Fruit fly (Drosophila melanogaster) whole organism, embryonic: ENCODE data around the gene CG12301.

Experiments used
- Asciz ChIP-seq: fragments of 200-800 bp; sonication (Bioruptor generic); optimal IDR thresholded peaks from 2 replicates; lab custom pipeline; 2017; ENCODE audit warnings: missing biosample characterization, mild to moderate bottlenecking, missing genetic modification characterization, missing genetic modification reagents
- Awh ChIP-seq: fragments of 200-800 bp; sonication (Bioruptor generic); IDR thresholded peaks from 2 replicates; pipeline ENCODE4, ENCODE4 v1.3.6; 2022; ENCODE audit warnings: missing biosample characterization, missing genetic modification characterization
- CG10147 ChIP-seq: fragments of 200-800 bp; sonication (Bioruptor generic); optimal IDR thresholded peaks from 2 replicates; lab custom pipeline; 2019; ENCODE audit warnings: missing biosample characterization, mild to moderate bottlenecking, missing genetic modification characterization, moderate library complexity
- CG10543 ChIP-seq: fragments of 200-800 bp; sonication (Bioruptor generic); optimal IDR thresholded peaks from 3 replicates; lab custom pipeline; 2017; ENCODE audit warnings: missing biosample characterization, mild to moderate bottlenecking, missing genetic modification characterization, moderate library complexity
- CG12299 ChIP-seq: fragments of 200-800 bp; sonication (Bioruptor generic); optimal IDR thresholded peaks from 2 replicates; lab custom pipeline; 2018; ENCODE audit warnings: missing biosample characterization, mild to moderate bottlenecking, missing genetic modification characterization
- CG13296 ChIP-seq: fragments of 200-800 bp; sonication (Bioruptor generic); optimal IDR thresholded peaks from 3 replicates; lab custom pipeline; 2018; ENCODE audit warnings: missing biosample characterization, mild to moderate bottlenecking, missing genetic modification characterization
- CG13424 ChIP-seq: fragments of 200-800 bp; sonication (Bioruptor generic); optimal IDR thresholded peaks from 2 replicates; lab custom pipeline; 2019; ENCODE audit warnings: missing biosample characterization, mild to moderate bottlenecking, missing genetic modification characterization, moderate library complexity
- CG13894 ChIP-seq: fragments of 200-800 bp; sonication (Bioruptor generic); optimal IDR thresholded peaks from 3 replicates; lab custom pipeline; 2018; ENCODE audit warnings: missing biosample characterization, mild to moderate bottlenecking, missing genetic modification characterization, moderate library complexity
- CG15269 ChIP-seq: fragments of 200-800 bp; sonication (Bioruptor generic); optimal IDR thresholded peaks from 2 replicates; lab custom pipeline; 2018; ENCODE audit warnings: missing biosample characterization, mild to moderate bottlenecking, missing genetic modification characterization, moderate library complexity
- CG15479 ChIP-seq: fragments of 200-800 bp; sonication (Bioruptor generic); optimal IDR thresholded peaks from 3 replicates; lab custom pipeline; 2019; ENCODE audit warnings: missing biosample characterization, mild to moderate bottlenecking, missing genetic modification characterization, moderate library complexity
- CG18599 ChIP-seq: fragments of 200-800 bp; sonication (Bioruptor generic); optimal IDR thresholded peaks from 3 replicates; lab custom pipeline; 2017; ENCODE audit warnings: missing biosample characterization, missing genetic modification characterization, mild to moderate bottlenecking, moderate library complexity, missing genetic modification reagents
- CG31365 ChIP-seq: fragments of 200-800 bp; sonication (Bioruptor generic); optimal IDR thresholded peaks from 2 replicates; lab custom pipeline; 2018; ENCODE audit warnings: missing biosample characterization, mild to moderate bottlenecking, missing genetic modification characterization
- CG34376 ChIP-seq: fragments of 200-800 bp; sonication (Bioruptor generic); optimal IDR thresholded peaks from 2 replicates; lab custom pipeline; 2018; ENCODE audit warnings: missing biosample characterization, mild to moderate bottlenecking, missing genetic modification characterization
- CG4328 ChIP-seq: fragments of 200-800 bp; sonication (Bioruptor generic); optimal IDR thresholded peaks from 3 replicates; lab custom pipeline; 2017; ENCODE audit warnings: missing biosample characterization, missing genetic modification reagents, missing genetic modification characterization
- CG4424 ChIP-seq: fragments of 200-800 bp; sonication (Bioruptor generic); optimal IDR thresholded peaks from 3 replicates; lab custom pipeline; 2016; ENCODE audit warnings: missing biosample characterization, missing genetic modification characterization
- CG6175 ChIP-seq: fragments of 200-800 bp; sonication (Bioruptor generic); IDR thresholded peaks from 3 replicates; pipeline ENCODE4 v1.3.6; 2022; ENCODE audit warnings: missing biosample characterization, missing genetic modification characterization
- CG6791 ChIP-seq: fragments of 200-800 bp; sonication (Bioruptor generic); IDR thresholded peaks from 3 replicates; pipeline ENCODE4 v1.3.6; 2022; ENCODE audit warnings: missing biosample characterization, missing genetic modification characterization; ENCODE audit not compliant: partially characterized antibody
- CTCF ChIP-seq: fragments of 200-800 bp; sonication (Bioruptor generic); optimal IDR thresholded peaks from 2 replicates; lab custom pipeline; 2017; ENCODE audit warnings: missing biosample characterization, mild to moderate bottlenecking, missing genetic modification characterization, moderate library complexity
- Deaf1 ChIP-seq: fragments of 200-800 bp; optimal IDR thresholded peaks from 3 replicates; lab custom pipeline; 2019; ENCODE audit warnings: missing biosample characterization, mild to moderate bottlenecking, missing genetic modification characterization, moderate library complexity
- Dll ChIP-seq: fragments of 200-800 bp; sonication (Bioruptor generic); IDR thresholded peaks from 4 replicates; pipeline ENCODE4 v1.3.6; 2022; ENCODE audit warnings: missing biosample characterization, missing genetic modification characterization; ENCODE audit not compliant: partially characterized antibody
- Fer1 ChIP-seq: fragments of 200-800 bp; sonication (Bioruptor generic); optimal IDR thresholded peaks from 2 replicates; lab custom pipeline; 2017; ENCODE audit warnings: missing biosample characterization, mild to moderate bottlenecking, missing genetic modification characterization
- HHEX ChIP-seq: fragments of 200-800 bp; sonication (Bioruptor generic); optimal IDR thresholded peaks from 3 replicates; lab custom pipeline; 2017; ENCODE audit warnings: missing biosample characterization, mild to moderate bottlenecking, missing genetic modification characterization, missing genetic modification reagents
- HmgZ ChIP-seq: fragments of 200-800 bp; sonication (Bioruptor generic); optimal IDR thresholded peaks from 2 replicates; lab custom pipeline; 2018; ENCODE audit warnings: missing biosample characterization, mild to moderate bottlenecking, missing genetic modification characterization
- Med ChIP-seq: fragments of 200-800 bp; sonication (Bioruptor generic); peaks from one replicate; lab custom pipeline; 2016; ENCODE audit warnings: missing biosample characterization, missing genetic modification characterization, mild to moderate bottlenecking, inconsistent platforms, moderate library complexity
- Meics ChIP-seq: fragments of 200-800 bp; sonication (Bioruptor generic); optimal IDR thresholded peaks from 2 replicates; lab custom pipeline; 2017; ENCODE audit warnings: missing biosample characterization, mild to moderate bottlenecking, missing genetic modification characterization
- PHDP ChIP-seq: fragments of 200-800 bp; sonication (Bioruptor generic); optimal IDR thresholded peaks from 3 replicates; lab custom pipeline; 2018; ENCODE audit warnings: missing biosample characterization, mild to moderate bottlenecking, missing genetic modification characterization, moderate library complexity
- Pdp1 ChIP-seq, 2 experiments: fragments of 200-800 bp; sonication (Bioruptor generic); optimal IDR thresholded peaks; 3 replicates each; lab custom pipeline; 2016; ENCODE audit warnings: missing biosample characterization in 2 of 2, missing genetic modification characterization in 2 of 2, mild to moderate bottlenecking in 1 of 2, moderate library complexity in 1 of 2
- Sry-δ ChIP-seq: fragments of 200-800 bp; sonication (Bioruptor generic); optimal IDR thresholded peaks from 2 replicates; lab custom pipeline; 2016; ENCODE audit warnings: missing biosample characterization, missing genetic modification characterization
- caup ChIP-seq: fragments of 200-800 bp; sonication (Bioruptor generic); optimal IDR thresholded peaks from 3 replicates; lab custom pipeline; 2017; ENCODE audit warnings: missing biosample characterization, mild to moderate bottlenecking, missing genetic modification characterization, moderate library complexity; ENCODE audit not compliant: severe bottlenecking
- chm ChIP-seq: fragments of 200-800 bp; sonication (Bioruptor generic); IDR thresholded peaks from 2 replicates; pipeline ENCODE4 v1.3.6; 2022; ENCODE audit warnings: missing biosample characterization, missing genetic modification characterization
- ci ChIP-seq: fragments of 200-800 bp; sonication (Bioruptor generic); IDR thresholded peaks from 3 replicates; pipeline ENCODE4 v1.3.6; 2022; ENCODE audit warnings: missing biosample characterization, missing genetic modification characterization
- cwo ChIP-seq: fragments of 200-800 bp; sonication (Bioruptor generic); optimal IDR thresholded peaks from 3 replicates; lab custom pipeline; 2017; ENCODE audit warnings: missing biosample characterization, missing genetic modification characterization, mild to moderate bottlenecking, moderate library complexity, missing genetic modification reagents
- exex ChIP-seq: fragments of 200-800 bp; sonication (Bioruptor generic); optimal IDR thresholded peaks from 4 replicates; lab custom pipeline; 2018; ENCODE audit warnings: missing biosample characterization, mild to moderate bottlenecking, missing genetic modification characterization, moderate library complexity
- gfzf ChIP-seq: fragments of 200-800 bp; sonication (Bioruptor generic); optimal IDR thresholded peaks from 2 replicates; lab custom pipeline; 2016; ENCODE audit warnings: missing biosample characterization, mild to moderate bottlenecking, missing genetic modification characterization, moderate library complexity
- grn ChIP-seq: fragments of 200-800 bp; sonication (Bioruptor generic); optimal IDR thresholded peaks from 3 replicates; lab custom pipeline; 2017; ENCODE audit warnings: missing biosample characterization, missing genetic modification characterization
- h ChIP-seq: fragments of >200 bp; optimal IDR thresholded peaks from 2 replicates; lab custom pipeline; 2017
- lab ChIP-seq: fragments of 200-800 bp; sonication (Bioruptor generic); optimal IDR thresholded peaks from 3 replicates; lab custom pipeline; 2017; ENCODE audit warnings: missing biosample characterization, missing genetic modification characterization, mild to moderate bottlenecking, moderate library complexity, missing genetic modification reagents
- mirr ChIP-seq: fragments of 200-800 bp; sonication (Bioruptor generic); optimal IDR thresholded peaks from 3 replicates; lab custom pipeline; 2018; ENCODE audit warnings: missing biosample characterization, mild to moderate bottlenecking, missing genetic modification characterization
- oc ChIP-seq: fragments of 200-800 bp; sonication (Bioruptor generic); optimal IDR thresholded peaks from 2 replicates; lab custom pipeline; 2018; ENCODE audit warnings: missing biosample characterization, mild to moderate bottlenecking, missing genetic modification characterization, moderate library complexity
- onecut ChIP-seq: fragments of 200-800 bp; sonication (Bioruptor generic); IDR thresholded peaks from 2 replicates; pipeline ENCODE4 v1.3.6; 2022; ENCODE audit warnings: missing biosample characterization, missing genetic modification characterization
- run ChIP-seq: fragments of 200-800 bp; sonication (Bioruptor generic); optimal IDR thresholded peaks from 3 replicates; lab custom pipeline; 2018; ENCODE audit warnings: missing biosample characterization, mild to moderate bottlenecking, missing genetic modification characterization
- sd ChIP-seq: fragments of 200-800 bp; sonication (Bioruptor generic); optimal IDR thresholded peaks from 3 replicates; lab custom pipeline; 2018; ENCODE audit warnings: missing biosample characterization, mild to moderate bottlenecking, missing genetic modification characterization, moderate library complexity
- sens ChIP-seq: fragments of 200-800 bp; sonication (Bioruptor generic); peaks from one replicate; lab custom pipeline; 2016; ENCODE audit warnings: missing biosample characterization, missing genetic modification characterization
- sug ChIP-seq: fragments of 200-800 bp; optimal IDR thresholded peaks from 2 replicates; lab custom pipeline; 2019; ENCODE audit warnings: missing biosample characterization, mild to moderate bottlenecking, missing genetic modification characterization, moderate library complexity
- wek ChIP-seq: fragments of 200-800 bp; sonication (Bioruptor generic); optimal IDR thresholded peaks from 3 replicates; lab custom pipeline; 2018; ENCODE audit warnings: missing biosample characterization, mild to moderate bottlenecking, missing genetic modification characterization, moderate library complexity

Gene CG12301

dm6 chr3L:15597037-15597785 is 16.6 kb downstream of the CG12301 start (continued):
- TF ChIP-seq HHEX (GFP tag; lab: Kevin White, UChicago) (peak; percentile 61), CG31365 (peak; percentile 25), sens (GFP tag; lab: Kevin White, UChicago) (peak; percentile 45), CG10543 (peak; percentile 25)

dm6 chr3L:15597945-15598344 is 17.3 kb downstream of the CG12301 start:
- TF ChIP-seq Pdp1 (GFP tag; optimal IDR thresholded peaks at IDR 0.05; lab: Kevin White, UChicago) (peak in 1 of 2 experiments; percentile 96), ci (GFP tag; lab: Robert Waterston, UW) (no peak), sug (peak; percentile 79), CG4424 (GFP tag; lab: Kevin White, UChicago) (no peak), CG18599 (GFP tag; lab: Kevin White, UChicago) (peak; percentile 39), Med (peak; percentile 25), oc (tag; lab: Kevin White, UChicago) (peak; percentile 39), Sry-δ (GFP tag; lab: Kevin White, UChicago) (no peak), Meics (GFP tag; lab: Kevin White, UChicago) (peak; percentile 14), caup (GFP tag; lab: Kevin White, UChicago) (peak; percentile 14), CTCF (no peak), chm (GFP tag; lab: Robert Waterston, UW) (no peak), CG15479 (GFP tag; lab: Kevin White, UChicago) (no peak), Deaf1 (tag; lab: Kevin White, UChicago) (peak; percentile 1), CG10543 (peak; percentile 19), Dll (GFP tag; lab: Robert Waterston, UW) (0 out of 4 replicates have a peak, but pooled peaks have one; percentile 9), cwo (GFP tag; lab: Kevin White, UChicago) (peak; percentile 45), Awh (GFP tag; lab: Robert Waterston, UW) (0 out of 2 replicates have a peak, but pooled peaks have one; percentile 20), grn (GFP tag; lab: Kevin White, UChicago) (peak; percentile 57), Asciz (GFP tag; lab: Kevin White, UChicago) (peak; percentile 20), gfzf (GFP tag; lab: Kevin White, UChicago) (no peak), wek (GFP tag; lab: Kevin White, UChicago) (peak; percentile 25), CG4328 (GFP tag; lab: Kevin White, UChicago) (no peak), CG10147 (GFP tag; lab: Kevin White, UChicago) (peak; percentile 6), mirr (GFP tag; lab: Kevin White, UChicago) (peak; percentile 74), CG13894 (tag; lab: Kevin White, UChicago) (peak; percentile 55), exex (tag; lab: Kevin White, UChicago) (peak; percentile 99), CG12299 (tag; lab: Kevin White, UChicago) (no peak), run (tag; lab: Kevin White, UChicago) (peak; percentile 46), CG13424 (tag; lab: Kevin White, UChicago) (no peak), onecut (GFP tag; lab: Robert Waterston, UW) (0 out of 2 replicates have a peak, but pooled peaks have one; percentile 24), CG6791 (no peak), lab (GFP tag; lab: Kevin White, UChicago) (peak; percentile 78), HmgZ (tag; lab: Kevin White, UChicago) (peak; percentile 24), sd (tag; lab: Kevin White, UChicago) (peak; percentile 42), h (lab: Kevin White, UChicago) (no peak), CG15269 (peak; percentile 19), PHDP (tag; lab: Kevin White, UChicago) (no peak), CG13296 (GFP tag; lab: Kevin White, UChicago) (peak; percentile 23), Fer1 (GFP tag; lab: Kevin White, UChicago) (peak; percentile 12), CG6175 (no peak), CG34376 (GFP tag; lab: Kevin White, UChicago) (peak; percentile 83)
